Fruit fly (Drosophila melanogaster): ENCODE measurements around the gene CG1236.
A peak's percentile ranks its signal among the peaks of the same experiment; 100 is the strongest.

The CG1236 gene

DNA sequence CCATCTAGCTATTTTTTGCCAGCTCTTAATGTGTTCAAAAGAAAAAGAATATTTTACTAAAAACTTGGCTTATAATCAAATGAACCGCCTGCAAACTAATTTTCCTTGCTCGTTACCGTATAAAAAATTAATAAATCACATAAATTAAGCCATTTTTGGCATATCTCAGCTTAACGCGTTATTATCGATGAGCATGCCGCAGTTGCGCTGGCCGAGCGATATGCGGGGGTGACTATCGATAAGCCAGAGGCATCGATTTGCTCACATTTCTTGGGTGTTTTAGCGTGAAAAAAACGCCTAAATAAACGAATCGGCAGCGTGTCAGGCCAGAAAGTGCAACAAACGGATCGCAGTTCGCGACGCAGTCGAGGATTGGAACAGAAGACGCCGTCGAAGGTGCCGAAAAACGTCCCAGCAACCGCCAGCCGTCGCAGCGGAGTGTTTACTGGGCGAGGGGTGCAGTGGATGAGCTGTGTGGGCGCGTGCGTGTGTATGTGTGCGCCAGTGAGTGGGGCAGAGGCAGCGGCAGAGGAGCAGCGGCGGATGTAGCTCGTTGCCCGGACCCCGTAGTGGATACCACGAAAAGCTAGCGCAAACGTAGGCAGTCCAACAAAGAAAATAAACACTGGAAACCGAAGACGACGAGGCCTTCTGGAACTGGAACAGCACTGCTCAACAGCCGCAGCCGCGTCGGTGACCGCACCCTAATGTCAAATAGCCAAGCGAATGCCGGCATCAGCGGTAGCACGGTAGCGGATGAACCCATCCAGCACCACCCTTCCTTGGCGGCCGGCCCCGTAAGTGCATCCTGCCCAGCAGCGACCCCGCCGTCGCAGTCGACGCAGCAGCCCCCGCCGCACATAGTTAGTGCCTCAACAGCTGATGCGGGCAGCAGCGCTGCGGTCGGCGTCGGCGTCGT, 6.0 kb downstream of the CG1236 start, which contains the start of the genes Sym and Madm (continued):
- TF ChIP-seq CG9817 (tag; optimal IDR thresholded peaks at IDR 0.05) (peak; percentile 33), YL-1 (GFP tag; optimal IDR thresholded peaks at IDR 0.05) (peak; percentile 92), inv (GFP tag; IDR thresholded peaks at IDR 0.05; ENCODE audit: partially characterized antibody) (peak; percentile 86), Dfd (GFP tag; optimal IDR thresholded peaks at IDR 0.05) (no peak), CG1529 (GFP tag; optimal IDR thresholded peaks at IDR 0.05) (no peak), CG3838 (GFP tag; optimal IDR thresholded peaks at IDR 0.05) (no peak), insv (GFP tag; optimal IDR thresholded peaks at IDR 0.05) (no peak), CG5953 (GFP tag; IDR thresholded peaks at IDR 0.05) (no peak), CG18011 (GFP tag; optimal IDR thresholded peaks at IDR 0.05) (peak; percentile 33), MBD-R2 (GFP tag; IDR thresholded peaks at IDR 0.05) (peak; percentile 58; the same call in 1 of the 2 replicates), CG14965 (GFP tag; optimal IDR thresholded peaks at IDR 0.05; ENCODE audit: borderline replicate concordance) (no peak), exex (tag; optimal IDR thresholded peaks at IDR 0.05) (no peak), Myb (GFP tag; optimal IDR thresholded peaks at IDR 0.05) (peak; percentile 53), nerfin-2 (GFP tag; IDR thresholded peaks at IDR 0.05; ENCODE audit: partially characterized antibody) (peak; percentile 74), Sin3A (optimal IDR thresholded peaks at IDR 0.05) (peak; percentile 96)

dm6 chr3R:5746646-5747045, 10.1 kb downstream of the CG1236 start:
- TF ChIP-seq insv (GFP tag; optimal IDR thresholded peaks at IDR 0.05): peak in 1 of 2 experiments; percentile 13
- peak; percentile 60 for TF ChIP-seq odd (GFP tag; optimal IDR thresholded peaks at IDR 0.05)
- TF ChIP-seq CG2875 (GFP tag; optimal IDR thresholded peaks at IDR 0.05): peak; percentile 36
- TF ChIP-seq Atf6 (GFP tag; IDR thresholded peaks at IDR 0.05): peak; percentile 41; the same call in 1 of the 2 replicates
- TF ChIP-seq CG12391 (tag; optimal IDR thresholded peaks at IDR 0.05): no peak
- peak; percentile 37 for TF ChIP-seq CG2120 (GFP tag; optimal IDR thresholded peaks at IDR 0.05)
- TF ChIP-seq CG16863 (GFP tag; optimal IDR thresholded peaks at IDR 0.05): no peak
- TF ChIP-seq MTF-1 (GFP tag; optimal IDR thresholded peaks at IDR 0.05; ENCODE audit: borderline replicate concordance): peak; percentile 18
- peak; percentile 29 for TF ChIP-seq YL-1 (GFP tag; optimal IDR thresholded peaks at IDR 0.05)
- no peak for TF ChIP-seq CG32767 (GFP tag; IDR thresholded peaks at IDR 0.05)
- TF ChIP-seq CG6813 (GFP tag; optimal IDR thresholded peaks at IDR 0.05): peak; percentile 81
- peak; percentile 56 for TF ChIP-seq Meics (GFP tag; optimal IDR thresholded peaks at IDR 0.05)
- TF ChIP-seq CG7987 (GFP tag; optimal IDR thresholded peaks at IDR 0.05): peak; percentile 39
- peak; percentile 55 for TF ChIP-seq Med (GFP tag)
- TF ChIP-seq sug (tag; optimal IDR thresholded peaks at IDR 0.05): peak; percentile 13
- peak; percentile 8 for TF ChIP-seq unpg (GFP tag; optimal IDR thresholded peaks at IDR 0.05)
- peak; percentile 12 for TF ChIP-seq pho (GFP tag; optimal IDR thresholded peaks at IDR 0.05)
- TF ChIP-seq Rfx (GFP tag; IDR thresholded peaks at IDR 0.05): peak; percentile 20; the same call in 1 of the 2 replicates
- TF ChIP-seq otp (GFP tag; IDR thresholded peaks at IDR 0.05): no peak
- TF ChIP-seq CG6254 (GFP tag; optimal IDR thresholded peaks at IDR 0.05): peak; percentile 32
- peak; percentile 53 for TF ChIP-seq CG15601 (tag; optimal IDR thresholded peaks at IDR 0.05)
- peak; percentile 74 for TF ChIP-seq CG3281 (GFP tag; optimal IDR thresholded peaks at IDR 0.05)
- TF ChIP-seq CG12659 (GFP tag; optimal IDR thresholded peaks at IDR 0.05): peak; percentile 38
- TF ChIP-seq PHDP (tag; optimal IDR thresholded peaks at IDR 0.05): peak; percentile 53
- peak; percentile 36 for TF ChIP-seq CG17359 (tag; optimal IDR thresholded peaks at IDR 0.05)
- TF ChIP-seq CG12104 (GFP tag; optimal IDR thresholded peaks at IDR 0.05): peak; percentile 2
- TF ChIP-seq Fer1 (GFP tag; optimal IDR thresholded peaks at IDR 0.05): peak; percentile 76
- peak; percentile 78 for TF ChIP-seq Hmr (GFP tag; optimal IDR thresholded peaks at IDR 0.05)
- peak; percentile 25 for TF ChIP-seq CG1529 (GFP tag; optimal IDR thresholded peaks at IDR 0.05)
- no peak for TF ChIP-seq tup (GFP tag; optimal IDR thresholded peaks at IDR 0.05)
- peak; percentile 64 for TF ChIP-seq CG6765 (GFP tag; optimal IDR thresholded peaks at IDR 0.05)
- TF ChIP-seq cg (GFP tag; optimal IDR thresholded peaks at IDR 0.05): no peak
- TF ChIP-seq CG18476 (GFP tag; optimal IDR thresholded peaks at IDR 0.05): peak; percentile 9
- peak; percentile 7 for TF ChIP-seq CG12744 (GFP tag; optimal IDR thresholded peaks at IDR 0.05)

Measured in whole organism, embryonic.